Worm (Caenorhabditis elegans): ENCODE measurements around the gene acs-17.

DNA sequence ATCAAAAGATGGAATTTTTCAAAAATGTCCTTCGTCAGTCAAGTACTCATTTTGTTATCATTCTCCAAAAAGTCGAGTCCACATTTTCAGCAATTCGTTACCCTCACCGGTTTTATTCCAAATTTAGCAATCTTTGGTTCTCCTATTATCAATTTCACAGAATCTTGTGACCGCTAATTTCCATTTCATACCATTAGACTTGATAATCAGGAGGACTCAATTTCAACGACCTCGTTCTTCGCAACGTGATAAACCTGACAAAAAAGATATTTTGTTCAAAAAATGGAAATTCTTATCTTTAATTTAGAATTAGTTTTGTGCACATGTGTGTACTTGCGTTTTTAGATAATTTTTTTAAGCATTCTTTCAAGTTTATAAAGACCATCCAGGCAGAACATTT, 18.2 kb upstream of the acs-17 start:
- TF ChIP-seq ztf-11 (tag; optimal IDR thresholded peaks at IDR 0.05) = no peak
- no peak for TF ChIP-seq nhr-12 (tag; optimal IDR thresholded peaks at IDR 0.05)
- no peak for TF ChIP-seq elt-1 (tag; optimal IDR thresholded peaks at IDR 0.05; ENCODE audit: borderline replicate concordance, insufficient read depth)
- no peak for TF ChIP-seq ces-1 (GFP tag; optimal IDR thresholded peaks at IDR 0.05)
